Worm (Caenorhabditis elegans) whole organism, L1 larva: ENCODE data around the gene F21C10.10.

Source experiments
- C16A3.4 ChIP-seq: fragments of 150-350 bp; optimal IDR thresholded peaks from 2 replicates; lab custom pipeline; 2014; ENCODE audit warnings: missing biosample characterization, missing genetic modification characterization
- C34B4.2 ChIP-seq: sonication (generic microtip); optimal IDR thresholded peaks from 2 replicates; lab custom pipeline; 2017; ENCODE audit warnings: mild to moderate bottlenecking, missing genetic modification characterization, missing compliant biosample characterization
- F16B12.6 ChIP-seq: fragments of 150-350 bp; optimal IDR thresholded peaks from 2 replicates; lab custom pipeline; 2014; ENCODE audit warnings: missing biosample characterization, missing genetic modification characterization
- Y116A8C.19 ChIP-seq: sonication (generic microtip); optimal IDR thresholded peaks from 2 replicates; lab custom pipeline; 2016; ENCODE audit warnings: missing compliant biosample characterization, missing genetic modification characterization, borderline replicate concordance
- ama-1 ChIP-seq: fragments of 150-350 bp; optimal IDR thresholded peaks from 2 replicates; lab custom pipeline; 2014
- blmp-1 ChIP-seq: fragments of 150-350 bp; optimal IDR thresholded peaks from 2 replicates; lab custom pipeline; 2014; ENCODE audit warnings: missing biosample characterization, missing genetic modification characterization
- ceh-8 ChIP-seq: fragments of 200-800 bp; sonication (Bioruptor generic); optimal IDR thresholded peaks from 2 replicates; lab custom pipeline; 2018; ENCODE audit warnings: mild to moderate bottlenecking, missing genetic modification characterization, moderate library complexity, missing compliant biosample characterization
- ceh-82 ChIP-seq, 3 experiments: fragments of 150-350 bp in 1 of 3; sonication (generic microtip) in 2 of 3; optimal IDR thresholded peaks; 2 replicates each; lab custom pipeline; 2014 to 2017; ENCODE audit warnings: missing biosample characterization in 3 of 3, missing genetic modification characterization in 3 of 3
- ceh-88 ChIP-seq: fragments of 200-800 bp; sonication (Bioruptor generic); IDR thresholded peaks from 2 replicates; pipeline ENCODE4 v1.3.6; 2022; ENCODE audit warnings: missing genetic modification characterization, missing compliant biosample characterization
- efl-1 ChIP-seq, 4 experiments: fragments of 150-350 bp; optimal IDR thresholded peaks in 3 of 4; peaks in 1 of 4; 1 replicate in 1 of 4; 2 replicates in 3 of 4; lab custom pipeline; 2014; ENCODE audit warnings: missing biosample characterization in 2 of 4, missing genetic modification characterization in 2 of 4, missing genetic modification reagents in 2 of 4
- efl-3 ChIP-seq: fragments of 200-800 bp; sonication (Bioruptor generic); optimal IDR thresholded peaks from 2 replicates; lab custom pipeline; 2018; ENCODE audit warnings: mild to moderate bottlenecking, missing genetic modification characterization, missing compliant biosample characterization
- elt-2 ChIP-seq: sonication (generic microtip); optimal IDR thresholded peaks from 2 replicates; lab custom pipeline; 2016; ENCODE audit warnings: missing genetic modification characterization, mild to moderate bottlenecking, inconsistent platforms, missing compliant biosample characterization, missing genetic modification reagents
- elt-3 ChIP-seq, 6 experiments: fragments of 150-350 bp in 1 of 6; sonication (generic microtip); optimal IDR thresholded peaks; 2 replicates each; lab custom pipeline; 2017 to 2018; ENCODE audit warnings: missing biosample characterization in 6 of 6, missing genetic modification characterization in 6 of 6, inconsistent platforms in 1 of 6
- ets-5 ChIP-seq: fragments of 200-800 bp; sonication (Bioruptor generic); IDR thresholded peaks from 2 replicates; pipeline ENCODE4 v1.3.6; 2022; ENCODE audit warnings: missing genetic modification characterization, missing compliant biosample characterization
- fkh-4 ChIP-seq: sonication (generic microtip); optimal IDR thresholded peaks from 2 replicates; lab custom pipeline; 2016; ENCODE audit warnings: missing compliant biosample characterization, missing genetic modification characterization, borderline replicate concordance
- fkh-8 ChIP-seq: sonication (generic microtip); optimal IDR thresholded peaks from 2 replicates; lab custom pipeline; 2016; ENCODE audit warnings: mild to moderate bottlenecking, missing genetic modification characterization, missing compliant biosample characterization
- hlh-17 ChIP-seq: fragments of 200-800 bp; sonication (Bioruptor generic); optimal IDR thresholded peaks from 2 replicates; lab custom pipeline; 2018; ENCODE audit warnings: missing genetic modification characterization, mild to moderate bottlenecking, missing compliant biosample characterization, moderate library complexity, borderline replicate concordance
- irx-1 ChIP-seq: sonication (generic microtip); optimal IDR thresholded peaks from 2 replicates; lab custom pipeline; 2016; ENCODE audit warnings: missing genetic modification characterization, missing compliant biosample characterization
- isw-1 ChIP-seq: fragments of 200-800 bp; sonication (Bioruptor generic); IDR thresholded peaks from 2 replicates; pipeline ENCODE4 v1.3.6; 2022; ENCODE audit warnings: missing genetic modification characterization, missing compliant biosample characterization
- lin-14 ChIP-seq: fragments of 200-800 bp; sonication (Bioruptor generic); optimal IDR thresholded peaks from 2 replicates; lab custom pipeline; 2018; ENCODE audit warnings: mild to moderate bottlenecking, missing genetic modification characterization, moderate library complexity, missing compliant biosample characterization
- lin-15B ChIP-seq: fragments of 150-350 bp; sonication (generic microtip); optimal IDR thresholded peaks from 3 replicates; lab custom pipeline; 2014; ENCODE audit warnings: missing biosample characterization, missing genetic modification characterization
- lin-35 ChIP-seq, 2 experiments: fragments of 150-350 bp; optimal IDR thresholded peaks; 2 replicates each; lab custom pipeline; 2014; ENCODE audit warnings: missing biosample characterization in 2 of 2, missing genetic modification characterization in 2 of 2, missing genetic modification reagents in 2 of 2
- lir-3 ChIP-seq: sonication (generic microtip); optimal IDR thresholded peaks from 2 replicates; lab custom pipeline; 2016; ENCODE audit warnings: mild to moderate bottlenecking, missing genetic modification characterization, moderate library complexity, missing compliant biosample characterization; ENCODE audit not compliant: poor library complexity
- lsy-2 ChIP-seq, 2 experiments: fragments of 150-350 bp; optimal IDR thresholded peaks; 2 replicates each; lab custom pipeline; 2014; ENCODE audit warnings: missing biosample characterization in 2 of 2, missing genetic modification characterization in 2 of 2
- mdl-1 ChIP-seq, 2 experiments: fragments of 150-350 bp; optimal IDR thresholded peaks; 2 replicates each; lab custom pipeline; 2014 to 2017; ENCODE audit warnings: missing biosample characterization in 2 of 2, missing genetic modification characterization in 2 of 2, inconsistent platforms in 1 of 2
- mep-1 ChIP-seq: fragments of 150-350 bp; optimal IDR thresholded peaks from 2 replicates; lab custom pipeline; 2014; ENCODE audit warnings: missing biosample characterization, missing genetic modification characterization
- nhr-19 ChIP-seq: fragments of 200-800 bp; sonication (Bioruptor generic); conservative IDR thresholded peaks from 2 replicates; pipeline ENCODE4 v1.3.6; 2022; ENCODE audit warnings: missing genetic modification characterization, missing compliant biosample characterization
- nhr-20 ChIP-seq: sonication (generic microtip); optimal IDR thresholded peaks from 2 replicates; lab custom pipeline; 2016; ENCODE audit warnings: mild to moderate bottlenecking, missing genetic modification characterization, missing compliant biosample characterization
- nhr-237 ChIP-seq: fragments of 150-350 bp; optimal IDR thresholded peaks from 2 replicates; lab custom pipeline; 2014; ENCODE audit warnings: missing biosample characterization, missing genetic modification characterization
- nhr-47 ChIP-seq: sonication (generic microtip); optimal IDR thresholded peaks from 2 replicates; lab custom pipeline; 2016; ENCODE audit warnings: mild to moderate bottlenecking, missing genetic modification characterization, moderate library complexity, missing compliant biosample characterization
- nhr-71 ChIP-seq: sonication (generic microtip); optimal IDR thresholded peaks from 2 replicates; lab custom pipeline; 2016; ENCODE audit warnings: mild to moderate bottlenecking, missing genetic modification characterization, moderate library complexity, missing compliant biosample characterization
- nhr-77 ChIP-seq: fragments of 150-350 bp; optimal IDR thresholded peaks from 2 replicates; lab custom pipeline; 2014; ENCODE audit warnings: missing biosample characterization, missing genetic modification characterization
- nhr-84 ChIP-seq: sonication (generic microtip); optimal IDR thresholded peaks from 2 replicates; lab custom pipeline; 2017; ENCODE audit warnings: missing biosample characterization, missing genetic modification characterization
- nhr-85 ChIP-seq: sonication (generic microtip); peaks from one replicate; lab custom pipeline; 2016; ENCODE audit warnings: missing genetic modification characterization, inconsistent platforms, missing compliant biosample characterization
- nhr-90 ChIP-seq: sonication (generic microtip); optimal IDR thresholded peaks from 2 replicates; lab custom pipeline; 2016; ENCODE audit warnings: mild to moderate bottlenecking, missing genetic modification characterization, missing compliant biosample characterization; ENCODE audit not compliant: poor library complexity
- pag-3 ChIP-seq: sonication (generic microtip); optimal IDR thresholded peaks from 2 replicates; lab custom pipeline; 2017; ENCODE audit warnings: missing genetic modification characterization, mild to moderate bottlenecking, missing compliant biosample characterization, antibody characterized with exemption, borderline replicate concordance; ENCODE audit not compliant: insufficient read depth
- skn-1 ChIP-seq: fragments of 150-350 bp; optimal IDR thresholded peaks from 2 replicates; lab custom pipeline; 2014; ENCODE audit warnings: missing biosample characterization, missing genetic modification characterization
- snu-23 ChIP-seq: sonication (generic microtip); optimal IDR thresholded peaks from 2 replicates; lab custom pipeline; 2016; ENCODE audit warnings: missing genetic modification characterization, missing compliant biosample characterization
- sup-37 ChIP-seq: fragments of 200-800 bp; sonication (Bioruptor generic); optimal IDR thresholded peaks from 2 replicates; lab custom pipeline; 2018; ENCODE audit warnings: mild to moderate bottlenecking, missing genetic modification characterization, missing compliant biosample characterization
- tbx-2 ChIP-seq: sonication (generic microtip); optimal IDR thresholded peaks from 2 replicates; lab custom pipeline; 2016; ENCODE audit warnings: missing genetic modification characterization, missing compliant biosample characterization
- tlp-1 ChIP-seq: fragments of 150-350 bp; optimal IDR thresholded peaks from 2 replicates; lab custom pipeline; 2014; ENCODE audit warnings: missing biosample characterization, missing genetic modification characterization
- unc-130 ChIP-seq: fragments of 150-350 bp; optimal IDR thresholded peaks from 2 replicates; lab custom pipeline; 2017; ENCODE audit warnings: missing biosample characterization, missing genetic modification characterization, inconsistent platforms
- unc-30 ChIP-seq: sonication (generic microtip); optimal IDR thresholded peaks from 2 replicates; lab custom pipeline; 2017; ENCODE audit warnings: missing biosample characterization, missing genetic modification characterization
- unc-62 ChIP-seq: fragments of 150-350 bp; optimal IDR thresholded peaks from 2 replicates; lab custom pipeline; 2014; ENCODE audit warnings: missing biosample characterization, missing genetic modification reagents, missing genetic modification characterization
- unc-86 ChIP-seq: sonication (generic microtip); optimal IDR thresholded peaks from 2 replicates; lab custom pipeline; 2016; ENCODE audit warnings: missing genetic modification characterization, missing compliant biosample characterization
- vab-15 ChIP-seq: sonication (generic microtip); optimal IDR thresholded peaks from 2 replicates; lab custom pipeline; 2017; ENCODE audit warnings: missing genotype, mild to moderate bottlenecking, missing genetic modification characterization, missing compliant biosample characterization
- zip-4 ChIP-seq: fragments of 200-800 bp; sonication (Bioruptor generic); optimal IDR thresholded peaks from 2 replicates; lab custom pipeline; 2018; ENCODE audit warnings: mild to moderate bottlenecking, missing genetic modification characterization, moderate library complexity, missing compliant biosample characterization
- ztf-11 ChIP-seq, 2 experiments: sonication (generic microtip); optimal IDR thresholded peaks; 2 replicates each; lab custom pipeline; 2016 to 2017; ENCODE audit warnings: missing genetic modification characterization in 2 of 2, missing biosample characterization in 1 of 2, missing compliant biosample characterization in 1 of 2

F21C10.10 gene

DNA sequence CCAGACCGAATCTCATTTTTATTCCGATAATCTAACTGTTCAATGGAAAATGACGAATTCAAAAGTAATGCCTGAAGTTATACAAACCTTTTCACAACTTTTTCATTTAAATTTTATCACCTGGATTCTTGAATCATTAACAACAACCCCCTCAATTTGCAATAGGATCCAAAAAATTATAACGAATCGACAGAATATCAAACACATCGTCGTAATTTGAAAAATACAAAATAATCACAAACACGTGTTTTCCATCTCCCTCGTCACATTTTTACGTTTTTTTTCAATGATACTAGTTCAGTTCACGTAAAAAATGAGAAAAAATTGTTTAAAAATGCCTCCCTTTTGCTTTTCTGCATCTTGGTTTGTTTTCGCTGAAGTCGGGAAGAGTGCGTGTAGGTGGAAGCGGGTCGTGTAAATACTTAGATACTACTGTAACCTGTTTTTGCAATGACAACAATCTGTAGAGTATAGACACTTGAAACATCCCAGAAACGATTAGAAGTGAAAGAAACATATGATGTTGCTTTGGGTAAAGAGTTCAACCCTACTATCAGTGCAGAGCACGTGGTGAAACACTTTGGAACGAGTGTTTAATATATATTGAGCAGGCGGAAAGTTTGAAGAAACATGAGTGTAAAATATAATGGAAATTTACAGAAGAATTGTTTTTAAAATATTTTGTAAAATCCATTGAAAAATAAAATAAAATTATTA, 22.6 kb upstream of the F21C10.10 start, which contains the start of gene oac-50:
TSS of gene oac-50 (minus strand) at position 219 of the 717 bp plus-strand sequence.
- TF ChIP-seq unc-30 (tag; lab: Kevin White, UChicago) (no peak), nhr-77 (tag; lab: Kevin White, UChicago) (no peak), tbx-2 (peak; percentile 14), lsy-2 (tag; optimal IDR thresholded peaks at IDR 0.05; lab: Kevin White, UChicago) (peak in 1 of 2 experiments; percentile 24), lir-3 (no peak), mdl-1 (tag; optimal IDR thresholded peaks at IDR 0.05; lab: Kevin White, UChicago) (peak in 1 of 2 experiments; percentile 22), Y116A8C.19 (no peak), blmp-1 (tag; lab: Kevin White, UChicago) (no peak), lin-35 (GFP tag; optimal IDR thresholded peaks at IDR 0.05; lab: Kevin White, UChicago) (peak in 1 of 2 experiments; percentile 12)

ce11 chrV:9074360-9074834, 21.7 kb upstream of the F21C10.10 start:
- TF ChIP-seq nhr-85 (tag; lab: Kevin White, UChicago) (peak; percentile 68), skn-1 (tag; lab: Kevin White, UChicago) (no peak), C16A3.4 (peak; percentile 31), hlh-17 (GFP tag; lab: Kevin White, UChicago) (no peak), unc-62 (no peak), lin-35 (GFP tag; optimal IDR thresholded peaks at IDR 0.05; lab: Kevin White, UChicago) (peak in 1 of 2 experiments; percentile 28), lin-14 (GFP tag; lab: Kevin White, UChicago) (peak; percentile 17), fkh-4 (tag; lab: Kevin White, UChicago) (no peak), nhr-20 (tag; lab: Kevin White, UChicago) (peak; percentile 43), nhr-47 (tag; lab: Kevin White, UChicago) (peak; percentile 19), nhr-77 (tag; lab: Kevin White, UChicago) (no peak), zip-4 (no peak), vab-15 (tag; lab: Kevin White, UChicago) (no peak), nhr-19 (GFP tag; lab: Robert Waterston, UW) (peak; percentile 21), fkh-8 (tag; lab: Kevin White, UChicago) (no peak), F16B12.6 (tag; lab: Kevin White, UChicago) (no peak), pag-3 (tag; lab: Kevin White, UChicago) (no peak), nhr-90 (tag; lab: Kevin White, UChicago) (peak; percentile 15), ceh-8 (no peak), blmp-1 (tag; lab: Kevin White, UChicago) (peak; percentile 30), elt-3 (tag; optimal IDR thresholded peaks at IDR 0.05; lab: Kevin White, UChicago) (peak in 1 of 6 experiments; percentile 25), elt-2 (tag; lab: Kevin White, UChicago) (peak; percentile 21), efl-3 (GFP tag; lab: Kevin White, UChicago) (no peak), tlp-1 (tag; lab: Kevin White, UChicago) (no peak), efl-1 (optimal IDR thresholded peaks at IDR 0.05; lab: Kevin White, UChicago) (no peak), efl-1 (GFP tag; optimal IDR thresholded peaks at IDR 0.05 in 1 of 2; lab: Kevin White, UChicago) (no peak), nhr-84 (tag; lab: Kevin White, UChicago) (no peak), isw-1 (GFP tag; lab: Robert Waterston, UW) (no peak), lin-15B (tag; lab: Kevin White, UChicago) (no peak), unc-30 (tag; lab: Kevin White, UChicago) (no peak), unc-86 (tag; lab: Kevin White, UChicago) (no peak), ceh-88 (no peak), ceh-82 (tag; optimal IDR thresholded peaks at IDR 0.05; lab: Kevin White, UChicago) (no peak), ets-5 (GFP tag; lab: Robert Waterston, UW) (no peak), irx-1 (tag; lab: Kevin White, UChicago) (no peak), nhr-71 (tag; lab: Kevin White, UChicago) (peak; percentile 38), snu-23 (GFP tag; lab: Kevin White, UChicago) (peak; percentile 29), lsy-2 (tag; optimal IDR thresholded peaks at IDR 0.05; lab: Kevin White, UChicago) (peak in 1 of 2 experiments; percentile 40), ama-1 (lab: Kevin White, UChicago) (peak; percentile 64), C34B4.2 (tag; lab: Kevin White, UChicago) (no peak), nhr-237 (tag; lab: Kevin White, UChicago) (no peak), ztf-11 (tag; optimal IDR thresholded peaks at IDR 0.05; lab: Kevin White, UChicago) (no peak), sup-37 (GFP tag; lab: Kevin White, UChicago) (no peak), mep-1 (tag; lab: Kevin White, UChicago) (peak; percentile 24), unc-130 (tag; lab: Kevin White, UChicago) (no peak)
